Worm (Caenorhabditis elegans): ENCODE measurements around the gene C16C8.5.
"Not testable (repeated sequence)": the region's sequence is repeated elsewhere in the genome, so short reads cannot be mapped to it uniquely, and the experiment has no call there.

- not testable (repeated sequence) for TF ChIP-seq W03F9.2, him-1, dao-5 (tag; optimal IDR thresholded peaks at IDR 0.05)
Observed at ce11 chrII:3490797-3491196, 45.6 kb upstream of the C16C8.5 start, which contains the start of gene fbxb-112.

All from whole organism, L4/young adult.